Worm (Caenorhabditis elegans): ENCODE results near the gene lap-1.

lap-1 gene

ce11 chrIII:8358213-8358672 is 43.5 kb downstream of the lap-1 start, which contains the start of the genes R05D3.8 and rfp-1 (continued):
- no peak for TF ChIP-seq nhr-41 (GFP tag; IDR thresholded peaks at IDR 0.05)
- no peak for TF ChIP-seq ceh-82 (tag; optimal IDR thresholded peaks at IDR 0.05)
- TF ChIP-seq lin-38 (GFP tag; IDR thresholded peaks at IDR 0.05): peak; percentile 65
- TF ChIP-seq hlh-30 (tag; optimal IDR thresholded peaks at IDR 0.05; ENCODE audit: insufficient read depth): peak; percentile 84
- peak; percentile 3 for TF ChIP-seq pqm-1 (tag; optimal IDR thresholded peaks at IDR 0.05)
- peak; percentile 67; the same call in 1 of the 2 replicates for TF ChIP-seq arid-1 (GFP tag; conservative IDR thresholded peaks at IDR 0.05)
- peak; percentile 90 for TF ChIP-seq dve-1 (tag; optimal IDR thresholded peaks at IDR 0.05; ENCODE audit: insufficient read depth)
- TF ChIP-seq spr-1 (tag; optimal IDR thresholded peaks at IDR 0.05): no peak
- TF ChIP-seq nhr-6 (tag; optimal IDR thresholded peaks at IDR 0.05): peak; percentile 88
- TF ChIP-seq dmd-9 (GFP tag; IDR thresholded peaks at IDR 0.05): no peak
- peak; percentile 44 for TF ChIP-seq aha-1 (tag)
- peak; percentile 87 for TF ChIP-seq dpl-1 (GFP tag; optimal IDR thresholded peaks at IDR 0.05)
- TF ChIP-seq R02D3.7 (tag; optimal IDR thresholded peaks at IDR 0.05): peak; percentile 97
- peak; percentile 85 for TF ChIP-seq nhr-28 (tag; optimal IDR thresholded peaks at IDR 0.05)
- TF ChIP-seq madf-5 (GFP tag; IDR thresholded peaks at IDR 0.05): no peak
- TF ChIP-seq ceh-32 (tag; optimal IDR thresholded peaks at IDR 0.05; ENCODE audit: poor library complexity): no peak
- no peak for TF ChIP-seq skn-1 (tag; optimal IDR thresholded peaks at IDR 0.05)
- no peak for TF ChIP-seq mdt-29 (GFP tag; IDR thresholded peaks at IDR 0.05)
- 0 out of 2 replicates have a peak, but pooled peaks have one; percentile 27 for TF ChIP-seq lin-1 (GFP tag; IDR thresholded peaks at IDR 0.05)
- no peak for TF ChIP-seq nhr-111 (GFP tag; optimal IDR thresholded peaks at IDR 0.05)
- peak; percentile 49 for TF ChIP-seq lin-15B (tag; optimal IDR thresholded peaks at IDR 0.05)
- peak; percentile 89 for TF ChIP-seq nhr-11 (tag; optimal IDR thresholded peaks at IDR 0.05)
- TF ChIP-seq egl-43 (GFP tag; IDR thresholded peaks at IDR 0.05): no peak
- TF ChIP-seq F37D6.2 (tag; optimal IDR thresholded peaks at IDR 0.05): peak; percentile 39
- no peak for TF ChIP-seq ceh-62 (tag; optimal IDR thresholded peaks at IDR 0.05)
- TF ChIP-seq zip-2 (tag; optimal IDR thresholded peaks at IDR 0.05): no peak
- TF ChIP-seq ZK337.2 (GFP tag; IDR thresholded peaks at IDR 0.05): no peak
- no peak for TF ChIP-seq nhr-42 (GFP tag; IDR thresholded peaks at IDR 0.05)
- TF ChIP-seq php-3 (GFP tag; IDR thresholded peaks at IDR 0.05): no peak
- no peak for TF ChIP-seq zfp-3 (GFP tag; conservative IDR thresholded peaks at IDR 0.05)
- TF ChIP-seq T26A8.4 (GFP tag; IDR thresholded peaks at IDR 0.05): peak; percentile 45; the same call in 1 of the 2 replicates
- TF ChIP-seq lsy-2 (tag; optimal IDR thresholded peaks at IDR 0.05): peak; percentile 97 to 99
- TF ChIP-seq mxl-2 (GFP tag; conservative IDR thresholded peaks at IDR 0.05): no peak
- no peak for TF ChIP-seq ztf-11 (tag; optimal IDR thresholded peaks at IDR 0.05)
- no peak for TF ChIP-seq ces-1 (GFP tag; optimal IDR thresholded peaks at IDR 0.05)
- TF ChIP-seq T20F7.1 (GFP tag; optimal IDR thresholded peaks at IDR 0.05): peak; percentile 73
- no peak for TF ChIP-seq nhr-76 (tag; optimal IDR thresholded peaks at IDR 0.05)
- TF ChIP-seq jun-1 (tag; optimal IDR thresholded peaks at IDR 0.05): no peak
- no peak; the same call in 1 of the 2 replicates for TF ChIP-seq Y48G9A.11 (GFP tag; IDR thresholded peaks at IDR 0.05)
- peak; percentile 60 for TF ChIP-seq hlh-11 (tag; optimal IDR thresholded peaks at IDR 0.05)

ce11 chrIII:8356407-8356881 is 45.3 kb downstream of the lap-1 start:
- TF ChIP-seq F49E8.2 (tag; optimal IDR thresholded peaks at IDR 0.05; ENCODE audit: borderline replicate concordance): no peak
- TF ChIP-seq fos-1 (tag; optimal IDR thresholded peaks at IDR 0.05): no peak
- TF ChIP-seq cey-2 (tag; optimal IDR thresholded peaks at IDR 0.05; ENCODE audit: borderline replicate concordance, insufficient read depth): no peak
- no peak for TF ChIP-seq lir-3 (tag; optimal IDR thresholded peaks at IDR 0.05)
- TF ChIP-seq T26A8.4 (GFP tag; IDR thresholded peaks at IDR 0.05): peak; percentile 51
- peak; percentile 3 for TF ChIP-seq pqm-1 (tag; optimal IDR thresholded peaks at IDR 0.05)
- peak; percentile 49; the same call in 1 of the 2 replicates for TF ChIP-seq lim-7 (GFP tag; IDR thresholded peaks at IDR 0.05)
- peak; percentile 79 for TF ChIP-seq lin-13 (GFP tag; optimal IDR thresholded peaks at IDR 0.05)
- peak; percentile 62 for TF ChIP-seq nhr-48 (tag; optimal IDR thresholded peaks at IDR 0.05)
- TF ChIP-seq zag-1 (tag; optimal IDR thresholded peaks at IDR 0.05): no peak
- TF ChIP-seq daf-16 (GFP tag; optimal IDR thresholded peaks at IDR 0.05): peak in 1 of 2 experiments; percentile 28
- peak; percentile 15 for TF ChIP-seq daf-16 (tag; optimal IDR thresholded peaks at IDR 0.05)
- TF ChIP-seq Y105C5A.15 (GFP tag; IDR thresholded peaks at IDR 0.05): no peak
- TF ChIP-seq lin-29 (GFP tag; IDR thresholded peaks at IDR 0.05): no peak
- TF ChIP-seq dmd-9 (GFP tag; IDR thresholded peaks at IDR 0.05): no peak
- no peak for TF ChIP-seq aly-2 (tag; optimal IDR thresholded peaks at IDR 0.05)
- TF ChIP-seq dpl-1 (GFP tag; optimal IDR thresholded peaks at IDR 0.05): peak; percentile 73
- no peak for TF ChIP-seq zip-2 (tag; optimal IDR thresholded peaks at IDR 0.05)
